Worm (Caenorhabditis elegans): ENCODE measurements around the gene C16C8.16.
"Not testable (repeated sequence)": the region's sequence is repeated elsewhere in the genome, so short reads cannot be mapped to it uniquely, and the experiment has no call there.

The C16C8.16 gene

ce11 chrII:3440641-3440926, 5.0 kb upstream of the C16C8.16 start, which contains the start of gene C16C8.17:
Gene C16C8.17, plus strand, starts transcription at chrII:3440827.
- no peak for TF ChIP-seq tbx-37 (GFP tag; conservative IDR thresholded peaks at IDR 0.05)
- no peak for TF ChIP-seq scrt-1 (GFP tag; IDR thresholded peaks at IDR 0.05)
- no peak for TF ChIP-seq hmg-4 (GFP tag; optimal IDR thresholded peaks at IDR 0.05)
- no peak for TF ChIP-seq aly-1 (tag; optimal IDR thresholded peaks at IDR 0.05)
- TF ChIP-seq tbx-11 (GFP tag; IDR thresholded peaks at IDR 0.05), result no peak
- no peak for TF ChIP-seq pes-1 (GFP tag; IDR thresholded peaks at IDR 0.05)
- TF ChIP-seq ets-7 (tag; optimal IDR thresholded peaks at IDR 0.05), result no peak
- TF ChIP-seq B0310.2 (tag; optimal IDR thresholded peaks at IDR 0.05), result no peak
- TF ChIP-seq hmbx-1 (tag; optimal IDR thresholded peaks at IDR 0.05), result no peak
- no peak for TF ChIP-seq ama-1 (optimal IDR thresholded peaks at IDR 0.05)
- no peak for TF ChIP-seq hnd-1 (tag; optimal IDR thresholded peaks at IDR 0.05)
- TF ChIP-seq ceh-36 (tag; optimal IDR thresholded peaks at IDR 0.05), result no peak

- TF ChIP-seq ceh-13 (GFP tag; optimal IDR thresholded peaks at IDR 0.05) (no peak), tbx-11 (GFP tag; IDR thresholded peaks at IDR 0.05) (no peak), flt-1 (GFP tag; IDR thresholded peaks at IDR 0.05) (no peak), tbx-37 (GFP tag; conservative IDR thresholded peaks at IDR 0.05) (no peak), ets-7 (tag; optimal IDR thresholded peaks at IDR 0.05) (no peak), hmbx-1 (tag; optimal IDR thresholded peaks at IDR 0.05) (no peak), scrt-1 (GFP tag; IDR thresholded peaks at IDR 0.05) (no peak), pes-1 (GFP tag; IDR thresholded peaks at IDR 0.05) (no peak), ama-1 (optimal IDR thresholded peaks at IDR 0.05) (no peak), tra-4 (tag; optimal IDR thresholded peaks at IDR 0.05) (no peak), hnd-1 (tag; optimal IDR thresholded peaks at IDR 0.05) (no peak), ceh-36 (tag; optimal IDR thresholded peaks at IDR 0.05) (no peak)
Observed at ce11 chrII:3441377-3441776, 4.2 kb upstream of the C16C8.16 start, which contains the start of gene C16C8.27. Gene C16C8.27, plus strand, starts transcription at chrII:3441677.

- TF ChIP-seq ceh-36 (tag; optimal IDR thresholded peaks at IDR 0.05), result no peak
- no peak for TF ChIP-seq ceh-13 (GFP tag; optimal IDR thresholded peaks at IDR 0.05)
- TF ChIP-seq sea-1 (GFP tag; conservative IDR thresholded peaks at IDR 0.05), result no peak
- no peak for TF ChIP-seq scrt-1 (GFP tag; IDR thresholded peaks at IDR 0.05)
- TF ChIP-seq hmg-4 (GFP tag; optimal IDR thresholded peaks at IDR 0.05), result no peak
- no peak for TF ChIP-seq pes-1 (GFP tag; IDR thresholded peaks at IDR 0.05)
- no peak for TF ChIP-seq F13C5.2 (tag; optimal IDR thresholded peaks at IDR 0.05)
- TF ChIP-seq tbx-11 (GFP tag; IDR thresholded peaks at IDR 0.05), result no peak
- TF ChIP-seq ets-7 (tag; optimal IDR thresholded peaks at IDR 0.05), result no peak
- no peak for TF ChIP-seq hmbx-1 (tag; optimal IDR thresholded peaks at IDR 0.05)
- no peak for TF ChIP-seq tbx-37 (GFP tag; conservative IDR thresholded peaks at IDR 0.05)
- TF ChIP-seq tra-4 (tag; optimal IDR thresholded peaks at IDR 0.05), result no peak
Observed at ce11 chrII:3443154-3443553, 2.4 kb upstream of the C16C8.16 start, which contains the start of gene C16C8.22. Gene C16C8.22, minus strand, starts transcription at chrII:3443254.

- TF ChIP-seq tra-4 (tag; optimal IDR thresholded peaks at IDR 0.05), result no peak
- no peak for TF ChIP-seq sea-1 (GFP tag; conservative IDR thresholded peaks at IDR 0.05)
- TF ChIP-seq ama-1 (optimal IDR thresholded peaks at IDR 0.05), result no peak
- TF ChIP-seq hnd-1 (tag; optimal IDR thresholded peaks at IDR 0.05), result no peak
Observed at ce11 chrII:3444280-3444679, 1.3 kb upstream of the C16C8.16 start, which contains the start of gene C16C8.4. Gene C16C8.4, minus strand, starts transcription at chrII:3444380.

- no peak for TF ChIP-seq ama-1 (optimal IDR thresholded peaks at IDR 0.05)
- TF ChIP-seq hnd-1 (tag; optimal IDR thresholded peaks at IDR 0.05), result no peak
- no peak for TF ChIP-seq hmg-4 (GFP tag; optimal IDR thresholded peaks at IDR 0.05)
- TF ChIP-seq sea-1 (GFP tag; conservative IDR thresholded peaks at IDR 0.05), result no peak
- no peak for TF ChIP-seq aly-1 (tag; optimal IDR thresholded peaks at IDR 0.05)
- TF ChIP-seq ceh-36 (tag; optimal IDR thresholded peaks at IDR 0.05), result no peak
- no peak for TF ChIP-seq hmbx-1 (tag; optimal IDR thresholded peaks at IDR 0.05)
- TF ChIP-seq pes-1 (GFP tag; IDR thresholded peaks at IDR 0.05), result no peak
- no peak for TF ChIP-seq ceh-13 (GFP tag; optimal IDR thresholded peaks at IDR 0.05)
Observed at ce11 chrII:3446647-3447046, 1.1 kb downstream of the C16C8.16 start, which contains the start of the genes C16C8.20 and gldi-6. Gene C16C8.20, plus strand, starts transcription at chrII:3446947. Gene gldi-6, plus strand, starts transcription at chrII:3446947.

ce11 chrII:3447906-3448305, 2.4 kb downstream of the C16C8.16 start, which contains the start of gene C16C8.21:
Gene C16C8.21, plus strand, starts transcription at chrII:3448206.
- no peak for TF ChIP-seq flt-1 (GFP tag; IDR thresholded peaks at IDR 0.05)
- TF ChIP-seq B0310.2 (tag; optimal IDR thresholded peaks at IDR 0.05), result no peak
- no peak for TF ChIP-seq F13C5.2 (tag; optimal IDR thresholded peaks at IDR 0.05)
- no peak for TF ChIP-seq pes-1 (GFP tag; IDR thresholded peaks at IDR 0.05)
- TF ChIP-seq ceh-36 (tag; optimal IDR thresholded peaks at IDR 0.05), result no peak
- TF ChIP-seq ceh-13 (GFP tag; optimal IDR thresholded peaks at IDR 0.05), result no peak
- TF ChIP-seq tra-4 (tag; optimal IDR thresholded peaks at IDR 0.05), result no peak
- TF ChIP-seq hnd-1 (tag; optimal IDR thresholded peaks at IDR 0.05), result no peak
- TF ChIP-seq ama-1 (optimal IDR thresholded peaks at IDR 0.05), result no peak
- TF ChIP-seq scrt-1 (GFP tag; IDR thresholded peaks at IDR 0.05), result no peak
- no peak for TF ChIP-seq tbx-37 (GFP tag; conservative IDR thresholded peaks at IDR 0.05)
- no peak for TF ChIP-seq tbx-11 (GFP tag; IDR thresholded peaks at IDR 0.05)
- no peak for TF ChIP-seq sea-1 (GFP tag; conservative IDR thresholded peaks at IDR 0.05)
- no peak for TF ChIP-seq hmg-4 (GFP tag; optimal IDR thresholded peaks at IDR 0.05)
- TF ChIP-seq aly-1 (tag; optimal IDR thresholded peaks at IDR 0.05), result no peak

- TF ChIP-seq hmbx-1 (tag; optimal IDR thresholded peaks at IDR 0.05) (no peak), tbx-11 (GFP tag; IDR thresholded peaks at IDR 0.05) (no peak), hmg-4 (GFP tag; optimal IDR thresholded peaks at IDR 0.05) (no peak), scrt-1 (GFP tag; IDR thresholded peaks at IDR 0.05) (no peak)
Observed at ce11 chrII:3448776-3449280, 3.3 kb downstream of the C16C8.16 start, which contains the start of gene C16C8.25. Gene C16C8.25, plus strand, starts transcription at chrII:3449230.

ce11 chrII:3449514-3449913, 4.0 kb downstream of the C16C8.16 start, which contains the start of gene C16C8.14:
Gene C16C8.14, plus strand, starts transcription at chrII:3449814.
- not testable (repeated sequence) for TF ChIP-seq ama-1 (optimal IDR thresholded peaks at IDR 0.05); tbx-11 (GFP tag; IDR thresholded peaks at IDR 0.05); ceh-13 (GFP tag; optimal IDR thresholded peaks at IDR 0.05)

Data from whole organism, early embryonic.